Worm (Caenorhabditis elegans): ENCODE results near the gene srsx-10.

ce11 chrV:4975140-4975539, 563 bp upstream of the srsx-10 start, which contains the start of gene F26G5.1:
- TF ChIP-seq him-1 (tag; optimal IDR thresholded peaks at IDR 0.05) (no peak), W03F9.2 (tag; optimal IDR thresholded peaks at IDR 0.05) (no peak)
